Fruit fly (Drosophila melanogaster) whole organism, embryonic: ENCODE data around the gene Mst89B.

ENCODE experiments used
- CG10565 ChIP-seq: fragments of 200-800 bp; sonication (Bioruptor generic); optimal IDR thresholded peaks from 3 replicates; lab custom pipeline; 2016; ENCODE audit warnings: missing biosample characterization, mild to moderate bottlenecking, missing genetic modification characterization
- CG11695 ChIP-seq: fragments of 200-800 bp; sonication (Bioruptor generic); IDR thresholded peaks from 3 replicates; pipeline ENCODE4 v1.3.6; 2022; ENCODE audit warnings: missing biosample characterization, missing genetic modification characterization
- CG13775 ChIP-seq: fragments of 200-800 bp; sonication (Bioruptor generic); optimal IDR thresholded peaks from 3 replicates; lab custom pipeline; 2017; ENCODE audit warnings: missing biosample characterization, mild to moderate bottlenecking, missing genetic modification characterization
- CG13894 ChIP-seq: fragments of 200-800 bp; sonication (Bioruptor generic); optimal IDR thresholded peaks from 3 replicates; lab custom pipeline; 2018; ENCODE audit warnings: missing biosample characterization, mild to moderate bottlenecking, missing genetic modification characterization, moderate library complexity
- CG16815 ChIP-seq: fragments of 200-800 bp; sonication (Bioruptor generic); optimal IDR thresholded peaks from 3 replicates; lab custom pipeline; 2017; ENCODE audit warnings: missing biosample characterization, mild to moderate bottlenecking, missing genetic modification characterization
- CG17385 ChIP-seq: fragments of 200-800 bp; sonication (Bioruptor generic); optimal IDR thresholded peaks from 3 replicates; lab custom pipeline; 2018; ENCODE audit warnings: missing biosample characterization, mild to moderate bottlenecking, missing genetic modification characterization
- CG2875 ChIP-seq: fragments of 200-800 bp; sonication (Bioruptor generic); optimal IDR thresholded peaks from 2 replicates; lab custom pipeline; 2017; ENCODE audit warnings: missing biosample characterization, mild to moderate bottlenecking, missing genetic modification characterization, missing genetic modification reagents
- CG30431 ChIP-seq: fragments of 200-800 bp; sonication (Bioruptor generic); optimal IDR thresholded peaks from 2 replicates; lab custom pipeline; 2017; ENCODE audit warnings: missing biosample characterization, missing genetic modification characterization
- CG32767 ChIP-seq: fragments of 200-800 bp; sonication (Bioruptor generic); IDR thresholded peaks from 2 replicates; pipeline ENCODE4 v1.3.6; 2022; ENCODE audit warnings: missing biosample characterization, missing genetic modification characterization
- CG34422 ChIP-seq: fragments of 200-800 bp; sonication (Bioruptor generic); IDR thresholded peaks from 3 replicates; pipeline ENCODE4 v1.3.6; 2022; ENCODE audit warnings: missing biosample characterization, missing genetic modification characterization
- CG42726 ChIP-seq: fragments of 200-800 bp; sonication (Bioruptor generic); IDR thresholded peaks from 2 replicates; pipeline ENCODE4 v1.3.6; 2022; ENCODE audit warnings: missing biosample characterization, missing genetic modification characterization; ENCODE audit not compliant: partially characterized antibody
- CG8924 ChIP-seq: fragments of 200-800 bp; optimal IDR thresholded peaks from 3 replicates; lab custom pipeline; 2019; ENCODE audit warnings: missing biosample characterization, mild to moderate bottlenecking, missing genetic modification characterization, moderate library complexity
- CG9932 ChIP-seq: fragments of 200-800 bp; sonication (Bioruptor generic); IDR thresholded peaks from 2 replicates; pipeline ENCODE4 v1.3.6; 2022; ENCODE audit warnings: missing biosample characterization, missing genetic modification characterization
- Chrac-16 ChIP-seq: fragments of 200-800 bp; sonication (Bioruptor generic); optimal IDR thresholded peaks from 3 replicates; lab custom pipeline; 2016; ENCODE audit warnings: missing biosample characterization, missing genetic modification characterization
- CrebB ChIP-seq: fragments of 200-800 bp; sonication (Bioruptor generic); optimal IDR thresholded peaks from 3 replicates; lab custom pipeline; 2018; ENCODE audit warnings: missing biosample characterization, mild to moderate bottlenecking, missing genetic modification characterization
- Deaf1 ChIP-seq: fragments of 200-800 bp; optimal IDR thresholded peaks from 3 replicates; lab custom pipeline; 2019; ENCODE audit warnings: missing biosample characterization, mild to moderate bottlenecking, missing genetic modification characterization, moderate library complexity
- HLHmδ ChIP-seq: fragments of 200-800 bp; sonication (Bioruptor generic); optimal IDR thresholded peaks from 2 replicates; lab custom pipeline; 2018; ENCODE audit warnings: missing biosample characterization, mild to moderate bottlenecking, missing genetic modification characterization, moderate library complexity
- Max ChIP-seq: fragments of 200-800 bp; sonication (Bioruptor generic); optimal IDR thresholded peaks from 2 replicates; lab custom pipeline; 2016; ENCODE audit warnings: missing biosample characterization, mild to moderate bottlenecking, missing genetic modification characterization
- Rfx ChIP-seq: fragments of 200-800 bp; sonication (Bioruptor generic); IDR thresholded peaks from 2 replicates; pipeline ENCODE4 v1.3.6; 2022; ENCODE audit warnings: missing biosample characterization, missing genetic modification characterization
- Sox100B ChIP-seq: fragments of 200-800 bp; sonication (Bioruptor generic); optimal IDR thresholded peaks from 3 replicates; lab custom pipeline; 2018; ENCODE audit warnings: missing biosample characterization, mild to moderate bottlenecking, missing genetic modification characterization
- Trl ChIP-seq, 3 experiments: fragments of >200 bp in 2 of 3; fragments of 200-800 bp in 1 of 3; sonication (Bioruptor generic) in 1 of 3; optimal IDR thresholded peaks; 2 replicates in 1 of 3; 3 replicates in 2 of 3; lab custom pipeline; 2016 to 2017; ENCODE audit warnings: missing biosample characterization in 1 of 3, missing genetic modification characterization in 1 of 3
- Usf ChIP-seq: fragments of 200-800 bp; sonication (Bioruptor generic); optimal IDR thresholded peaks from 2 replicates; lab custom pipeline; 2017; ENCODE audit warnings: missing genotype, missing biosample characterization, missing genetic modification characterization
- Xbp1 ChIP-seq: fragments of 200-800 bp; sonication (Bioruptor generic); optimal IDR thresholded peaks from 3 replicates; lab custom pipeline; 2016; ENCODE audit warnings: missing biosample characterization, mild to moderate bottlenecking, missing genetic modification characterization
- amos ChIP-seq: fragments of 200-800 bp; sonication (Bioruptor generic); IDR thresholded peaks from 2 replicates; pipeline ENCODE4 v1.3.6; 2022; ENCODE audit warnings: missing biosample characterization, missing genetic modification characterization; ENCODE audit not compliant: partially characterized antibody
- ap ChIP-seq: fragments of 200-800 bp; sonication (Bioruptor generic); IDR thresholded peaks from 2 replicates; pipeline ENCODE4 v1.3.6; 2022; ENCODE audit warnings: missing biosample characterization, missing genetic modification characterization
- bigmax ChIP-seq: fragments of 200-800 bp; sonication (Bioruptor generic); optimal IDR thresholded peaks from 2 replicates; lab custom pipeline; 2018; ENCODE audit warnings: missing biosample characterization, mild to moderate bottlenecking, missing genetic modification characterization
- bsh ChIP-seq, 2 experiments: fragments of 200-800 bp; sonication (Bioruptor generic); optimal IDR thresholded peaks; 2 replicates each; lab custom pipeline; 2017 to 2018; ENCODE audit warnings: mild to moderate bottlenecking in 2 of 2, missing biosample characterization in 2 of 2, missing genetic modification characterization in 2 of 2, moderate library complexity in 1 of 2
- crol ChIP-seq: fragments of 200-800 bp; sonication (Bioruptor generic); IDR thresholded peaks from 2 replicates; pipeline ENCODE4 v1.3.6; 2022; ENCODE audit warnings: missing biosample characterization, missing genetic modification characterization
- gcm2 ChIP-seq: fragments of 200-800 bp; sonication (Bioruptor generic); optimal IDR thresholded peaks from 2 replicates; lab custom pipeline; 2016; ENCODE audit warnings: missing biosample characterization, missing genetic modification characterization
- gfzf ChIP-seq: fragments of 200-800 bp; sonication (Bioruptor generic); optimal IDR thresholded peaks from 2 replicates; lab custom pipeline; 2016; ENCODE audit warnings: missing biosample characterization, mild to moderate bottlenecking, missing genetic modification characterization, moderate library complexity
- jumu ChIP-seq: fragments of 200-800 bp; sonication (Bioruptor generic); optimal IDR thresholded peaks from 3 replicates; lab custom pipeline; 2016; ENCODE audit warnings: missing biosample characterization, missing genetic modification characterization
- mam ChIP-seq: fragments of 200-800 bp; sonication (Bioruptor generic); optimal IDR thresholded peaks from 3 replicates; lab custom pipeline; 2016; ENCODE audit warnings: missing biosample characterization, missing genetic modification characterization
- nau ChIP-seq: fragments of 200-800 bp; sonication (Bioruptor generic); optimal IDR thresholded peaks from 3 replicates; lab custom pipeline; 2017; ENCODE audit warnings: missing biosample characterization, mild to moderate bottlenecking, missing genetic modification characterization, missing genetic modification reagents
- otp ChIP-seq: fragments of 200-800 bp; sonication (Bioruptor generic); IDR thresholded peaks from 3 replicates; pipeline ENCODE4, ENCODE4 v1.3.6; 2022; ENCODE audit warnings: missing biosample characterization, missing genetic modification characterization
- pfk ChIP-seq: fragments of 200-800 bp; sonication (Bioruptor generic); optimal IDR thresholded peaks from 2 replicates; lab custom pipeline; 2018; ENCODE audit warnings: missing biosample characterization, mild to moderate bottlenecking, missing genetic modification characterization, moderate library complexity
- phol ChIP-seq: fragments of 200-800 bp; sonication (Bioruptor generic); optimal IDR thresholded peaks from 3 replicates; lab custom pipeline; 2018; ENCODE audit warnings: missing biosample characterization, mild to moderate bottlenecking, missing genetic modification characterization, moderate library complexity
- rib ChIP-seq: fragments of 200-800 bp; sonication (Bioruptor generic); IDR thresholded peaks from 2 replicates; pipeline ENCODE4 v1.3.6; 2022; ENCODE audit warnings: missing biosample characterization, missing genetic modification characterization
- shn ChIP-seq: fragments of 200-800 bp; sonication (Bioruptor generic); optimal IDR thresholded peaks from 3 replicates; lab custom pipeline; 2016; ENCODE audit warnings: missing biosample characterization, missing genetic modification characterization
- sr ChIP-seq: fragments of 200-800 bp; sonication (Bioruptor generic); IDR thresholded peaks from 3 replicates; pipeline ENCODE4 v1.3.6; 2022; ENCODE audit warnings: missing biosample characterization, missing genetic modification characterization
- stwl ChIP-seq: fragments of 200-800 bp; sonication (Bioruptor generic); optimal IDR thresholded peaks from 3 replicates; lab custom pipeline; 2018; ENCODE audit warnings: missing biosample characterization, mild to moderate bottlenecking, missing genetic modification characterization, moderate library complexity
- tll ChIP-seq, 2 experiments: fragments of 200-800 bp in 1 of 2; fragments of >200 bp in 1 of 2; sonication (Bioruptor generic) in 1 of 2; optimal IDR thresholded peaks; 2 replicates each; lab custom pipeline; 2017 to 2019; ENCODE audit warnings: missing biosample characterization in 2 of 2, missing genetic modification characterization in 2 of 2, mild to moderate bottlenecking in 1 of 2, moderate library complexity in 1 of 2
- unpg ChIP-seq: fragments of 200-800 bp; sonication (Bioruptor generic); optimal IDR thresholded peaks from 3 replicates; lab custom pipeline; 2018; ENCODE audit warnings: missing biosample characterization, mild to moderate bottlenecking, missing genetic modification characterization, moderate library complexity
- vvl ChIP-seq: fragments of 200-800 bp; sonication (Bioruptor generic); IDR thresholded peaks from 2 replicates; pipeline ENCODE4 v1.3.6; 2022; ENCODE audit warnings: missing biosample characterization, missing genetic modification characterization
- zen2 ChIP-seq: fragments of 200-800 bp; sonication (Bioruptor generic); IDR thresholded peaks from 3 replicates; pipeline ENCODE4 v1.3.6; 2022; ENCODE audit warnings: missing biosample characterization, missing genetic modification characterization; ENCODE audit not compliant: partially characterized antibody

Mst89B gene

dm6 chr3R:16221359-16222299 is 45.2 kb upstream of the Mst89B start (continued):
- TF ChIP-seq pfk (GFP tag; lab: Kevin White, UChicago) (no peak), nau (GFP tag; lab: Kevin White, UChicago) (peak; percentile 61), mam (GFP tag; lab: Kevin White, UChicago) (no peak), Max (GFP tag; lab: Kevin White, UChicago) (peak; percentile 48)
- TF ChIP-seq, all 482 proteins: peak for 336

dm6 chr3R:16222300-16222903 is 44.4 kb upstream of the Mst89B start:
- TF ChIP-seq Usf (GFP tag; lab: Kevin White, UChicago) (peak; percentile 93), ap (peak; percentile 100), CG8924 (peak; percentile 99), otp (GFP tag; lab: Robert Waterston, UW) (peak; percentile 100), HLHmδ (peak; percentile 6), CG11695 (GFP tag; lab: Robert Waterston, UW) (peak; percentile 99), CrebB (tag; lab: Kevin White, UChicago) (peak; percentile 99), Trl (optimal IDR thresholded peaks at IDR 0.05; lab: Kevin White, UChicago) (peak in 1 of 2 experiments; percentile 17), Trl (GFP tag; optimal IDR thresholded peaks at IDR 0.05; lab: Kevin White, UChicago) (peak; percentile 100), Deaf1 (tag; lab: Kevin White, UChicago) (peak; percentile 90), bsh (GFP tag; optimal IDR thresholded peaks at IDR 0.05; lab: Kevin White, UChicago) (peak; percentile 89 to 100), vvl (GFP tag; lab: Robert Waterston, UW) (peak; percentile 100), CG13894 (peak; percentile 99), CG30431 (GFP tag; lab: Kevin White, UChicago) (peak; percentile 99), shn (GFP tag; lab: Kevin White, UChicago) (peak; percentile 99), rib (GFP tag; lab: Robert Waterston, UW) (peak; percentile 98), jumu (GFP tag; lab: Kevin White, UChicago) (peak; percentile 100), CG2875 (peak; percentile 99), CG10565 (GFP tag; lab: Kevin White, UChicago) (peak; percentile 98), CG32767 (GFP tag; lab: Robert Waterston, UW) (peak; percentile 100), tll (GFP tag; optimal IDR thresholded peaks at IDR 0.05; lab: Kevin White, UChicago) (no peak), Sox100B (GFP tag; lab: Kevin White, UChicago) (peak; percentile 91), amos (GFP tag; lab: Robert Waterston, UW) (no peak), CG9932 (GFP tag; lab: Robert Waterston, UW) (peak; percentile 99), unpg (GFP tag; lab: Kevin White, UChicago) (peak; percentile 99), CG17385 (GFP tag; lab: Kevin White, UChicago) (peak; percentile 98), phol (tag; lab: Kevin White, UChicago) (peak; percentile 97), Xbp1 (GFP tag; lab: Kevin White, UChicago) (peak; percentile 100), CG34422 (GFP tag; lab: Robert Waterston, UW) (peak; percentile 100), gfzf (GFP tag; lab: Kevin White, UChicago) (peak; percentile 49), CG13775 (GFP tag; lab: Kevin White, UChicago) (peak; percentile 90), Rfx (peak; percentile 100), CG42726 (GFP tag; lab: Robert Waterston, UW) (peak; percentile 36; the same call in 1 of the 2 replicates), gcm2 (GFP tag; lab: Kevin White, UChicago) (peak; percentile 98), crol (GFP tag; lab: Robert Waterston, UW) (peak; percentile 94), bigmax (GFP tag; lab: Kevin White, UChicago) (peak; percentile 89), CG16815 (GFP tag; lab: Kevin White, UChicago) (peak; percentile 97), stwl (peak; percentile 69), sr (GFP tag; lab: Robert Waterston, UW) (peak; percentile 99), zen2 (GFP tag; lab: Robert Waterston, UW) (no peak), Chrac-16 (GFP tag; lab: Kevin White, UChicago) (peak; percentile 99)
